Fruit fly (Drosophila melanogaster) whole organism, embryonic: ENCODE data around the gene Usp30.
A peak's percentile ranks its signal among the peaks of the same experiment; 100 is the strongest.

ENCODE experiments used
- Aef1 ChIP-seq: fragments of 200-800 bp; sonication (Bioruptor generic); IDR thresholded peaks from 3 replicates; pipeline ENCODE4 v1.3.6; 2022; ENCODE audit warnings: missing biosample characterization, missing genetic modification characterization
- Atf6 ChIP-seq: fragments of 200-800 bp; sonication (Bioruptor generic); IDR thresholded peaks from 2 replicates; pipeline ENCODE4 v1.3.6; 2022; ENCODE audit warnings: missing biosample characterization, missing genetic modification characterization
- Bteb2 ChIP-seq: fragments of 200-800 bp; sonication (Bioruptor generic); optimal IDR thresholded peaks from 2 replicates; lab custom pipeline; 2016; ENCODE audit warnings: missing biosample characterization, missing genetic modification characterization
- CG1024 ChIP-seq: fragments of 200-800 bp; sonication (Bioruptor generic); IDR thresholded peaks from 2 replicates; pipeline ENCODE4 v1.3.6; 2022; ENCODE audit warnings: missing biosample characterization, missing genetic modification characterization
- CG10267 ChIP-seq: fragments of 200-800 bp; sonication (Bioruptor generic); optimal IDR thresholded peaks from 2 replicates; lab custom pipeline; 2018; ENCODE audit warnings: missing biosample characterization, mild to moderate bottlenecking, missing genetic modification characterization, moderate library complexity
- CG11085 ChIP-seq: fragments of 200-800 bp; sonication (Bioruptor generic); IDR thresholded peaks from 2 replicates; pipeline ENCODE4 v1.3.6; 2022; ENCODE audit warnings: missing biosample characterization, missing genetic modification characterization
- CG12236 ChIP-seq: fragments of 200-800 bp; sonication (Bioruptor generic); optimal IDR thresholded peaks from 2 replicates; lab custom pipeline; 2016; ENCODE audit warnings: missing biosample characterization, missing genetic modification characterization
- CG13296 ChIP-seq: fragments of 200-800 bp; sonication (Bioruptor generic); optimal IDR thresholded peaks from 3 replicates; lab custom pipeline; 2018; ENCODE audit warnings: missing biosample characterization, mild to moderate bottlenecking, missing genetic modification characterization
- CG14050 ChIP-seq: fragments of 200-800 bp; sonication (Bioruptor generic); IDR thresholded peaks from 3 replicates; pipeline ENCODE4 v1.3.6; 2022; ENCODE audit warnings: missing biosample characterization, missing genetic modification characterization
- CG16813 ChIP-seq: fragments of 200-800 bp; sonication (Bioruptor generic); IDR thresholded peaks from 3 replicates; pipeline ENCODE4 v1.3.6; 2022; ENCODE audit warnings: missing biosample characterization, missing genetic modification characterization; ENCODE audit not compliant: partially characterized antibody
- CG17912 ChIP-seq: fragments of 200-800 bp; sonication (Bioruptor generic); optimal IDR thresholded peaks from 2 replicates; lab custom pipeline; 2018; ENCODE audit warnings: missing biosample characterization, mild to moderate bottlenecking, missing genetic modification characterization
- CG18011 ChIP-seq: fragments of 200-800 bp; sonication (Bioruptor generic); optimal IDR thresholded peaks from 2 replicates; lab custom pipeline; 2017; ENCODE audit warnings: missing biosample characterization, missing genetic modification characterization, mild to moderate bottlenecking, moderate library complexity, missing genotype
- CG18262 ChIP-seq: fragments of 200-800 bp; optimal IDR thresholded peaks from 3 replicates; lab custom pipeline; 2019; ENCODE audit warnings: missing biosample characterization, mild to moderate bottlenecking, missing genetic modification characterization, moderate library complexity
- CG2889 ChIP-seq: fragments of 200-800 bp; sonication (Bioruptor generic); IDR thresholded peaks from 3 replicates; pipeline ENCODE4 v1.3.6; 2022; ENCODE audit warnings: missing biosample characterization, missing genetic modification characterization
- CG34224 ChIP-seq: fragments of 200-800 bp; sonication (Bioruptor generic); IDR thresholded peaks from 3 replicates; pipeline ENCODE4 v1.3.6; 2022; ENCODE audit warnings: missing biosample characterization, missing genetic modification characterization; ENCODE audit not compliant: partially characterized antibody
- CG4282 ChIP-seq: fragments of 200-800 bp; sonication (Bioruptor generic); optimal IDR thresholded peaks from 2 replicates; lab custom pipeline; 2016; ENCODE audit warnings: missing biosample characterization, missing genetic modification characterization
- CG4707 ChIP-seq: fragments of 200-800 bp; sonication (Bioruptor generic); optimal IDR thresholded peaks from 2 replicates; lab custom pipeline; 2018; ENCODE audit warnings: missing biosample characterization, mild to moderate bottlenecking, missing genetic modification characterization, moderate library complexity
- CG5180 ChIP-seq: fragments of 200-800 bp; sonication (Bioruptor generic); optimal IDR thresholded peaks from 3 replicates; lab custom pipeline; 2017; ENCODE audit warnings: missing biosample characterization, missing genetic modification characterization, mild to moderate bottlenecking, moderate library complexity, missing genetic modification reagents
- CG6272 ChIP-seq: fragments of 200-800 bp; sonication (Bioruptor generic); IDR thresholded peaks from 2 replicates; pipeline ENCODE4 v1.3.6; 2022; ENCODE audit warnings: missing biosample characterization, missing genetic modification characterization
- CoRest ChIP-seq: fragments of 200-800 bp; sonication (Bioruptor generic); optimal IDR thresholded peaks from 3 replicates; lab custom pipeline; 2018; ENCODE audit warnings: missing biosample characterization, mild to moderate bottlenecking, missing genetic modification characterization, moderate library complexity
- Dfd ChIP-seq, 2 experiments: fragments of >200 bp; optimal IDR thresholded peaks; 2 replicates each; lab custom pipeline; 2017; ENCODE audit warnings: missing biosample characterization in 2 of 2, missing genetic modification characterization in 2 of 2
- HLHmδ ChIP-seq: fragments of 200-800 bp; sonication (Bioruptor generic); optimal IDR thresholded peaks from 2 replicates; lab custom pipeline; 2018; ENCODE audit warnings: missing biosample characterization, mild to moderate bottlenecking, missing genetic modification characterization, moderate library complexity
- Hr3 ChIP-seq: fragments of 200-800 bp; sonication (Bioruptor generic); optimal IDR thresholded peaks from 3 replicates; lab custom pipeline; 2016; ENCODE audit warnings: missing biosample characterization, missing genetic modification characterization
- Hr51 ChIP-seq, 2 experiments: fragments of 200-800 bp; sonication (Bioruptor generic); optimal IDR thresholded peaks; 2 replicates in 1 of 2; 3 replicates in 1 of 2; lab custom pipeline; 2016 to 2018; ENCODE audit warnings: missing biosample characterization in 2 of 2, missing genetic modification characterization in 2 of 2, mild to moderate bottlenecking in 1 of 2, moderate library complexity in 1 of 2
- Oaz ChIP-seq: fragments of 200-800 bp; sonication (Bioruptor generic); IDR thresholded peaks from 2 replicates; pipeline ENCODE4 v1.3.6; 2022; ENCODE audit warnings: missing biosample characterization, missing genetic modification characterization
- Side ChIP-seq: fragments of 200-800 bp; sonication (Bioruptor generic); optimal IDR thresholded peaks from 2 replicates; lab custom pipeline; 2016; ENCODE audit warnings: missing biosample characterization, missing genetic modification characterization
- Six4 ChIP-seq: fragments of 200-800 bp; sonication (Bioruptor generic); optimal IDR thresholded peaks from 2 replicates; lab custom pipeline; 2016; ENCODE audit warnings: missing biosample characterization, missing genetic modification characterization
- ap ChIP-seq: fragments of 200-800 bp; sonication (Bioruptor generic); IDR thresholded peaks from 2 replicates; pipeline ENCODE4 v1.3.6; 2022; ENCODE audit warnings: missing biosample characterization, missing genetic modification characterization
- bbx ChIP-seq: fragments of 200-800 bp; sonication (Bioruptor generic); IDR thresholded peaks from 2 replicates; pipeline ENCODE4 v1.3.6; 2022; ENCODE audit warnings: missing biosample characterization, missing genetic modification characterization; ENCODE audit not compliant: partially characterized antibody
- bowl ChIP-seq: fragments of 200-800 bp; sonication (Bioruptor generic); IDR thresholded peaks from 2 replicates; pipeline ENCODE4 v1.3.6; 2022; ENCODE audit warnings: missing biosample characterization, missing genetic modification characterization
- bsh ChIP-seq, 2 experiments: fragments of 200-800 bp; sonication (Bioruptor generic); optimal IDR thresholded peaks; 2 replicates each; lab custom pipeline; 2017 to 2018; ENCODE audit warnings: mild to moderate bottlenecking in 2 of 2, missing biosample characterization in 2 of 2, missing genetic modification characterization in 2 of 2, moderate library complexity in 1 of 2
- ci ChIP-seq: fragments of 200-800 bp; sonication (Bioruptor generic); IDR thresholded peaks from 3 replicates; pipeline ENCODE4 v1.3.6; 2022; ENCODE audit warnings: missing biosample characterization, missing genetic modification characterization
- crc ChIP-seq: fragments of 200-800 bp; sonication (Bioruptor generic); optimal IDR thresholded peaks from 2 replicates; lab custom pipeline; 2016; ENCODE audit warnings: missing biosample characterization, missing genetic modification characterization
- croc ChIP-seq: fragments of 200-800 bp; sonication (Bioruptor generic); conservative IDR thresholded peaks from 3 replicates; pipeline ENCODE4 v1.3.6; 2022; ENCODE audit warnings: missing biosample characterization, missing genetic modification characterization
- dan ChIP-seq: fragments of 200-800 bp; sonication (Bioruptor generic); IDR thresholded peaks from 2 replicates; pipeline ENCODE4 v1.3.6; 2022; ENCODE audit warnings: missing biosample characterization, missing genetic modification characterization
- dpn ChIP-seq, 2 experiments: fragments of 200-800 bp; sonication (Bioruptor generic); optimal IDR thresholded peaks; 3 replicates each; lab custom pipeline; 2016; ENCODE audit warnings: missing biosample characterization in 2 of 2, missing genetic modification characterization in 2 of 2
- emc ChIP-seq: fragments of 200-800 bp; sonication (Bioruptor generic); optimal IDR thresholded peaks from 2 replicates; lab custom pipeline; 2016; ENCODE audit warnings: missing biosample characterization, missing genetic modification characterization
- eve ChIP-seq, 2 experiments: fragments of >200 bp; optimal IDR thresholded peaks; 2 replicates each; lab custom pipeline; 2017; ENCODE audit warnings: missing biosample characterization in 2 of 2, missing genetic modification characterization in 2 of 2
- kah ChIP-seq: fragments of 200-800 bp; sonication (Bioruptor generic); optimal IDR thresholded peaks from 2 replicates; lab custom pipeline; 2018; ENCODE audit warnings: missing biosample characterization, mild to moderate bottlenecking, missing genetic modification characterization
- klu ChIP-seq: fragments of 200-800 bp; sonication (Bioruptor generic); IDR thresholded peaks from 2 replicates; pipeline ENCODE4 v1.3.6; 2022; ENCODE audit warnings: missing biosample characterization, missing genetic modification characterization
- phol ChIP-seq: fragments of 200-800 bp; sonication (Bioruptor generic); optimal IDR thresholded peaks from 3 replicates; lab custom pipeline; 2018; ENCODE audit warnings: missing biosample characterization, mild to moderate bottlenecking, missing genetic modification characterization, moderate library complexity
- pnt ChIP-seq: fragments of 200-800 bp; sonication (Bioruptor generic); optimal IDR thresholded peaks from 3 replicates; lab custom pipeline; 2016; ENCODE audit warnings: missing biosample characterization, missing genetic modification characterization
- salm ChIP-seq: fragments of 200-800 bp; sonication (Bioruptor generic); optimal IDR thresholded peaks from 2 replicates; lab custom pipeline; 2018; ENCODE audit warnings: missing biosample characterization, mild to moderate bottlenecking, missing genetic modification characterization
- slbo ChIP-seq: fragments of 200-800 bp; sonication (Bioruptor generic); IDR thresholded peaks from 2 replicates; pipeline ENCODE4 v1.3.6; 2022; ENCODE audit warnings: missing biosample characterization, missing genetic modification characterization
- sr ChIP-seq: fragments of 200-800 bp; sonication (Bioruptor generic); IDR thresholded peaks from 3 replicates; pipeline ENCODE4 v1.3.6; 2022; ENCODE audit warnings: missing biosample characterization, missing genetic modification characterization
- stc ChIP-seq: fragments of 200-800 bp; sonication (Bioruptor generic); IDR thresholded peaks from 2 replicates; pipeline ENCODE4 v1.3.6; 2022; ENCODE audit warnings: missing biosample characterization, missing genetic modification characterization
- trem ChIP-seq: fragments of 200-800 bp; optimal IDR thresholded peaks from 3 replicates; lab custom pipeline; 2019; ENCODE audit warnings: missing biosample characterization, mild to moderate bottlenecking, missing genetic modification characterization, moderate library complexity
- zf30C ChIP-seq: fragments of 200-800 bp; sonication (Bioruptor generic); optimal IDR thresholded peaks from 3 replicates; lab custom pipeline; 2018; ENCODE audit warnings: missing biosample characterization, mild to moderate bottlenecking, missing genetic modification characterization

Gene Usp30

DNA sequence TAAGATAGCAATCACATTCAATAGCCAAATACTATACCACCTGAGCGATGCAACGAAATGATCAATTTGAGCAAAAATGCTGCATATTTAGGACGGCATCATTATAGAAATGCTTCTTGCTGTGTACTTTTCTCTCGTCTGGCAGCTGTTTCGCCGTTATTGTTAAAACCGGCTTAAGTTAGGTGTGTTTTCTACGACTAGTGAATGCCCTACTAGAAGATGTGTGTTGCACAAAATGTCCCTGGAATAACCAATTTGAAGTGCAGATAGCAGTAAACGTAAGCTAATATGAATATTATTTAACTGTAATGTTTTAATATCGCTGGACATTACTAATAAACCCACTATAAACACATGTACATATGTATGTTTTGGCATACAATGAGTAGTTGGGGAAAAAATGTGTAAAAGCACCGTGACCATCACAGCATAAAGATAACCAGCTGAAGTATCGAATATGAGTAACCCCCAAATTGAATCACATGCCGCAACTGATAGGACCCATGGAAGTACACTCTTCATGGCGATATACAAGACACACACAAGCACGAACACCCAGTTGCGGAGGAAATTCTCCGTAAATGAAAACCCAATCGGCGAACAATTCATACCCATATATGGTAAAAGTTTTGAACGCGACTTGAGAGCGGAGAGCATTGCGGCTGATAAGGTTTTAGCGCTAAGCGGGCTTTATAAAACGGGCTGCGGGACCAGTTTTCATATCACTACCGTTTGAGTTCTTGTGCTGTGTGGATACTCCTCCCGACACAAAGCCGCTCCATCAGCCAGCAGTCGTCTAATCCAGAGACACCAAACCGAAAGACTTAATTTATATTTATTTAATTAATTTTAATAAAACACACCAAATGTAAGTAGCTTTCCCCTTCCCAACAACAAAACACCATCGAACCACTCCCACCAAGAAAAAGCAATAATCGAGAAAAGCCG lies 20.8 kb upstream of the Usp30 start, which contains the start of gene Act5C (continued):
- TF ChIP-seq CG12236 (GFP tag; lab: Kevin White, UChicago) (peak; percentile 90), CG18011 (GFP tag; lab: Kevin White, UChicago) (peak; percentile 58), emc (peak; percentile 85), CG10267 (peak; percentile 91), CG16813 (GFP tag; lab: Robert Waterston, UW) (no peak), CG2889 (GFP tag; lab: Robert Waterston, UW) (peak; percentile 77; the same call in 2 of the 3 replicates), CG17912 (GFP tag; lab: Kevin White, UChicago) (no peak), pnt (peak; percentile 95), bbx (GFP tag; lab: Robert Waterston, UW) (peak; percentile 56), HLHmδ (no peak), Oaz (peak; percentile 65), salm (peak; percentile 93), Side (GFP tag; lab: Kevin White, UChicago) (peak; percentile 96), Six4 (peak; percentile 91), ap (GFP tag; lab: Robert Waterston, UW) (peak; percentile 82), bowl (GFP tag; lab: Robert Waterston, UW) (peak; percentile 81), phol (tag; lab: Kevin White, UChicago) (peak; percentile 93), CG6272 (peak; percentile 88), Bteb2 (peak; percentile 86), crc (GFP tag; lab: Kevin White, UChicago) (peak; percentile 94), dpn (GFP tag; optimal IDR thresholded peaks at IDR 0.05; lab: Kevin White, UChicago) (peak; percentile 92 to 97), CoRest (tag; lab: Kevin White, UChicago) (peak; percentile 94), klu (GFP tag; lab: Robert Waterston, UW) (peak; percentile 77), slbo (peak; percentile 94), Atf6 (GFP tag; lab: Robert Waterston, UW) (peak; percentile 87), CG4707 (peak; percentile 92), kah (GFP tag; lab: Kevin White, UChicago) (peak; percentile 76), croc (GFP tag; lab: Robert Waterston, UW) (peak; percentile 92), Hr51 (GFP tag; optimal IDR thresholded peaks at IDR 0.05; lab: Kevin White, UChicago) (peak; percentile 88 to 89), CG18262 (peak; percentile 95), sr (GFP tag; lab: Robert Waterston, UW) (peak; percentile 83; the same call in 2 of the 3 replicates), CG13296 (GFP tag; lab: Kevin White, UChicago) (peak; percentile 90), bsh (GFP tag; optimal IDR thresholded peaks at IDR 0.05; lab: Kevin White, UChicago) (peak; percentile 90 to 97), CG5180 (GFP tag; lab: Kevin White, UChicago) (peak; percentile 77), eve (GFP tag; optimal IDR thresholded peaks at IDR 0.05; lab: Kevin White, UChicago) (peak in 1 of 2 experiments; percentile 56), CG4282 (GFP tag; lab: Kevin White, UChicago) (peak; percentile 79), Aef1 (GFP tag; lab: Robert Waterston, UW) (peak; percentile 85), Dfd (GFP tag; optimal IDR thresholded peaks at IDR 0.05; lab: Kevin White, UChicago) (no peak), ci (GFP tag; lab: Robert Waterston, UW) (peak; percentile 97), trem (tag; lab: Kevin White, UChicago) (peak; percentile 92), CG11085 (GFP tag; lab: Robert Waterston, UW) (peak; percentile 78), stc (GFP tag; lab: Robert Waterston, UW) (peak; percentile 92), Hr3 (GFP tag; lab: Kevin White, UChicago) (peak; percentile 93), CG34224 (GFP tag; lab: Robert Waterston, UW) (no peak), CG14050 (GFP tag; lab: Robert Waterston, UW) (peak; percentile 90), CG1024 (GFP tag; lab: Robert Waterston, UW) (peak; percentile 83), zf30C (GFP tag; lab: Kevin White, UChicago) (peak; percentile 100), dan (GFP tag; lab: Robert Waterston, UW) (peak; percentile 83)
